Worm (Caenorhabditis elegans) whole organism, L4 larva: ENCODE data around the gene rme-1.
A peak's percentile ranks its signal among the peaks of the same experiment; 100 is the strongest.

Experiments used
- F26F4.8 ChIP-seq: fragments of 200-800 bp; sonication (Bioruptor generic); conservative IDR thresholded peaks from 2 replicates; pipeline ENCODE4 v1.3.6; 2022; ENCODE audit warnings: missing genetic modification characterization, missing compliant biosample characterization
- F37D6.2 ChIP-seq: sonication (generic microtip); optimal IDR thresholded peaks from 2 replicates; lab custom pipeline; 2016; ENCODE audit warnings: mild to moderate bottlenecking, missing genetic modification characterization, missing compliant biosample characterization
- R02D3.7 ChIP-seq: fragments of 150-350 bp; sonication (generic microtip); optimal IDR thresholded peaks from 3 replicates; lab custom pipeline; 2014; ENCODE audit warnings: missing biosample characterization, missing genetic modification characterization
- Y5F2A.4 ChIP-seq: fragments of 200-800 bp; sonication (Bioruptor generic); optimal IDR thresholded peaks from 2 replicates; lab custom pipeline; 2018; ENCODE audit warnings: mild to moderate bottlenecking, missing genetic modification characterization, missing compliant biosample characterization
- aha-1 ChIP-seq: fragments of 150-350 bp; peaks from one replicate; lab custom pipeline; 2014; ENCODE audit warnings: missing biosample characterization, missing genetic modification characterization
- ama-1 ChIP-seq: fragments of 150-350 bp; optimal IDR thresholded peaks from 2 replicates; lab custom pipeline; 2014; ENCODE audit warnings: inconsistent platforms, mixed read lengths
- arid-1 ChIP-seq: fragments of 200-800 bp; sonication (Bioruptor generic); conservative IDR thresholded peaks from 2 replicates; pipeline ENCODE4 v1.3.6; 2022; ENCODE audit warnings: missing genetic modification reagents, missing genetic modification characterization, missing compliant biosample characterization
- ceh-20 ChIP-seq: fragments of 200-800 bp; sonication (Bioruptor generic); IDR thresholded peaks from 2 replicates; pipeline ENCODE4 v1.3.6; 2022; ENCODE audit warnings: missing genetic modification reagents, missing genetic modification characterization, missing compliant biosample characterization
- ceh-28 ChIP-seq: fragments of 150-350 bp; optimal IDR thresholded peaks from 2 replicates; lab custom pipeline; 2014; ENCODE audit warnings: missing biosample characterization, missing genetic modification reagents, missing genetic modification characterization
- ceh-32 ChIP-seq: sonication (generic microtip); optimal IDR thresholded peaks from 2 replicates; lab custom pipeline; 2016; ENCODE audit warnings: mild to moderate bottlenecking, missing genetic modification characterization, missing compliant biosample characterization; ENCODE audit not compliant: poor library complexity
- cey-2 ChIP-seq: sonication (generic microtip); optimal IDR thresholded peaks from 3 replicates; lab custom pipeline; 2017; ENCODE audit warnings: missing genetic modification characterization, mild to moderate bottlenecking, missing compliant biosample characterization, antibody characterized with exemption, borderline replicate concordance; ENCODE audit not compliant: insufficient read depth
- ctbp-1 ChIP-seq: fragments of 200-800 bp; sonication (Bioruptor generic); IDR thresholded peaks from 2 replicates; pipeline ENCODE4 v1.3.6; 2022; ENCODE audit warnings: missing genetic modification reagents, missing genetic modification characterization, missing compliant biosample characterization
- dmd-9 ChIP-seq: fragments of 200-800 bp; sonication (Bioruptor generic); IDR thresholded peaks from 2 replicates; pipeline ENCODE4 v1.3.6; 2022; ENCODE audit warnings: missing genetic modification reagents, missing genetic modification characterization, missing compliant biosample characterization
- dpl-1 ChIP-seq: fragments of 150-350 bp; optimal IDR thresholded peaks from 2 replicates; lab custom pipeline; 2014; ENCODE audit warnings: missing biosample characterization, missing genetic modification reagents, missing genetic modification characterization
- duxl-1 ChIP-seq: sonication (generic microtip); optimal IDR thresholded peaks from 2 replicates; lab custom pipeline; 2016; ENCODE audit warnings: mild to moderate bottlenecking, missing genetic modification characterization, moderate library complexity, missing compliant biosample characterization; ENCODE audit not compliant: poor library complexity
- egl-27 ChIP-seq: sonication (generic microtip); optimal IDR thresholded peaks from 3 replicates; lab custom pipeline; 2017; ENCODE audit warnings: missing biosample characterization, missing genetic modification reagents, missing genetic modification characterization
- fkh-10 ChIP-seq: fragments of 150-350 bp; optimal IDR thresholded peaks from 2 replicates; lab custom pipeline; 2014; ENCODE audit warnings: missing biosample characterization, missing genetic modification reagents, missing genetic modification characterization
- hlh-11 ChIP-seq: fragments of 200-800 bp; sonication (Bioruptor generic); optimal IDR thresholded peaks from 2 replicates; lab custom pipeline; 2018; ENCODE audit warnings: mild to moderate bottlenecking, missing genetic modification characterization, missing compliant biosample characterization
- hlh-30 ChIP-seq: sonication (generic microtip); optimal IDR thresholded peaks from 2 replicates; lab custom pipeline; 2017; ENCODE audit warnings: antibody characterized with exemption, mild to moderate bottlenecking, missing genetic modification characterization, missing compliant biosample characterization; ENCODE audit not compliant: insufficient read depth
- lin-39 ChIP-seq: fragments of 150-350 bp; optimal IDR thresholded peaks from 2 replicates; lab custom pipeline; 2014; ENCODE audit warnings: missing biosample characterization, missing genetic modification reagents, missing genetic modification characterization
- lir-3 ChIP-seq: sonication (generic microtip); optimal IDR thresholded peaks from 2 replicates; lab custom pipeline; 2016; ENCODE audit warnings: mild to moderate bottlenecking, missing genetic modification characterization, missing compliant biosample characterization
- lsy-2 ChIP-seq, 2 experiments: fragments of 150-350 bp in 1 of 2; sonication (generic microtip) in 1 of 2; optimal IDR thresholded peaks; 2 replicates each; lab custom pipeline; 2014 to 2017; ENCODE audit warnings: missing biosample characterization in 2 of 2, missing genetic modification characterization in 2 of 2
- mdl-1 ChIP-seq, 2 experiments: fragments of 150-350 bp in 1 of 2; sonication (generic microtip) in 1 of 2; optimal IDR thresholded peaks; 2 replicates each; lab custom pipeline; 2014 to 2017; ENCODE audit warnings: missing biosample characterization in 2 of 2, missing genetic modification characterization in 2 of 2
- mdt-29 ChIP-seq: fragments of 200-800 bp; sonication (Bioruptor generic); IDR thresholded peaks from 2 replicates; pipeline ENCODE4 v1.3.6; 2022; ENCODE audit warnings: missing genetic modification reagents, missing genetic modification characterization, missing compliant biosample characterization
- mes-2 ChIP-seq: sonication (generic microtip); optimal IDR thresholded peaks from 2 replicates; lab custom pipeline; 2016; ENCODE audit warnings: missing genotype, mild to moderate bottlenecking, missing genetic modification characterization, missing compliant biosample characterization; ENCODE audit not compliant: poor library complexity, severe bottlenecking
- nhr-10 ChIP-seq: fragments of 150-350 bp; optimal IDR thresholded peaks from 2 replicates; lab custom pipeline; 2014; ENCODE audit warnings: missing biosample characterization, missing genetic modification characterization
- nhr-102 ChIP-seq: sonication (generic microtip); optimal IDR thresholded peaks from 2 replicates; lab custom pipeline; 2016; ENCODE audit warnings: mild to moderate bottlenecking, missing genetic modification characterization, moderate library complexity, missing compliant biosample characterization
- nhr-11 ChIP-seq: fragments of 150-350 bp; optimal IDR thresholded peaks from 2 replicates; lab custom pipeline; 2014; ENCODE audit warnings: missing biosample characterization, missing genetic modification characterization
- nhr-237 ChIP-seq: sonication (generic microtip); optimal IDR thresholded peaks from 2 replicates; lab custom pipeline; 2017; ENCODE audit warnings: missing biosample characterization, missing genetic modification characterization
- nhr-41 ChIP-seq: fragments of 200-800 bp; sonication (Bioruptor generic); IDR thresholded peaks from 2 replicates; pipeline ENCODE4 v1.3.6; 2022; ENCODE audit warnings: missing genetic modification reagents, missing genetic modification characterization, missing compliant biosample characterization
- nhr-48 ChIP-seq: sonication (generic microtip); optimal IDR thresholded peaks from 2 replicates; lab custom pipeline; 2016; ENCODE audit warnings: mild to moderate bottlenecking, missing genetic modification characterization, missing compliant biosample characterization
- nhr-6 ChIP-seq: fragments of 150-350 bp; optimal IDR thresholded peaks from 2 replicates; lab custom pipeline; 2014; ENCODE audit warnings: missing biosample characterization, missing genetic modification characterization
- pha-4 ChIP-seq, 2 experiments: fragments of 150-350 bp in 1 of 2; fragments of 200-800 bp in 1 of 2; sonication (Bioruptor generic) in 1 of 2; IDR thresholded peaks in 1 of 2; optimal IDR thresholded peaks in 1 of 2; 2 replicates each; pipeline versions ENCODE4 v1.3.6 to Lab custom; 2014 to 2022; ENCODE audit warnings: missing genetic modification characterization in 2 of 2, missing genetic modification reagents in 2 of 2, missing biosample characterization in 1 of 2, missing compliant biosample characterization in 1 of 2
- php-3 ChIP-seq: fragments of 200-800 bp; sonication (Bioruptor generic); IDR thresholded peaks from 2 replicates; pipeline ENCODE4 v1.3.6; 2022; ENCODE audit warnings: missing genetic modification reagents, missing genetic modification characterization, missing compliant biosample characterization
- rbr-2 ChIP-seq: sonication (generic microtip); optimal IDR thresholded peaks from 2 replicates; lab custom pipeline; 2016; ENCODE audit warnings: missing genotype, missing genetic modification characterization, missing compliant biosample characterization
- set-16 ChIP-seq: fragments of 200-800 bp; sonication (Bioruptor generic); IDR thresholded peaks from 2 replicates; pipeline ENCODE4 v1.3.6; 2022; ENCODE audit warnings: missing genetic modification reagents, missing genetic modification characterization, missing compliant biosample characterization
- snpc-4 ChIP-seq: fragments of 150-350 bp; optimal IDR thresholded peaks from 2 replicates; lab custom pipeline; 2014; ENCODE audit warnings: missing biosample characterization, missing genetic modification characterization
- spr-3 ChIP-seq: fragments of 200-800 bp; sonication (Bioruptor generic); optimal IDR thresholded peaks from 2 replicates; lab custom pipeline; 2018; ENCODE audit warnings: mild to moderate bottlenecking, missing genetic modification characterization, missing compliant biosample characterization
- unc-130 ChIP-seq: sonication (generic microtip); optimal IDR thresholded peaks from 2 replicates; lab custom pipeline; 2016; ENCODE audit warnings: missing genetic modification reagents, missing genetic modification characterization, missing compliant biosample characterization
- unc-39 ChIP-seq: sonication (generic microtip); optimal IDR thresholded peaks from 2 replicates; lab custom pipeline; 2017; ENCODE audit warnings: missing biosample characterization, missing genetic modification characterization
- unc-62 ChIP-seq, 3 experiments: fragments of 150-350 bp in 1 of 3; sonication (generic microtip); optimal IDR thresholded peaks in 2 of 3; peaks in 1 of 3; 1 replicate in 1 of 3; 2 replicates in 2 of 3; lab custom pipeline; 2014 to 2017; ENCODE audit warnings: missing biosample characterization in 3 of 3, missing genetic modification characterization in 3 of 3, missing genetic modification reagents in 3 of 3, missing genotype in 1 of 3
- vab-7 ChIP-seq: fragments of 200-800 bp; sonication (Bioruptor generic); IDR thresholded peaks from 2 replicates; pipeline ENCODE4 v1.3.6; 2022; ENCODE audit warnings: missing genetic modification reagents, missing genetic modification characterization, missing compliant biosample characterization
- zip-2 ChIP-seq: fragments of 150-350 bp; optimal IDR thresholded peaks from 2 replicates; lab custom pipeline; 2014; ENCODE audit warnings: missing biosample characterization, missing genetic modification characterization
- ztf-11 ChIP-seq: fragments of 150-350 bp; optimal IDR thresholded peaks from 2 replicates; lab custom pipeline; 2014; ENCODE audit warnings: missing biosample characterization, missing genetic modification characterization

Gene rme-1

DNA sequence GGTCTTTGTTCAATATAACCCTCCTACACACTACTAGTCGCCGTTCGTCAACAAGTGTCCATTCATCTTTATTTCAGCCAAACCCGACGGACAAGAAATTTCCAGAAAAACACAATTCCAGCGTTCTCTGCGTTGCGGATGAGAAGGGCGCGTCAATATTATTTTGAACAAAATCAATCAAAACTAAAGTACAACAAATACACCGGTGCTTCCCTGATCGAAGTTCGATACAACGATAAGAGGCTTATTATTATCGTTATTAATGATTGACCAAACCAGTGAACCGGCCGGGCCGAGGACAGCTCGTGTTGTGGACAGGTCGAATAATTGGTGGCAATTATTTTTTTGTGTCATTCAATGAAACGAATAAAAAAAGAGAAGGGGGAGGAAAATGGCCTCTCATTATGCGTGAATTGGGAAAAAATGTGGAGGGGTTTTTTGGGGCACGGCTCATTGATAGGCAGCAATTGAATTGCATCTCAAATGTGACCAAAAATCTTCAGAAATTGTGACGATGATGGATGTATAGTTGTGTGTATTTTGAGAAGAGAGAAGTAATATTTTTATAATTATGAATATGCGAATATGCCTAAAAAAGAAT is 22.0 kb downstream of the rme-1 start (continued):
- TF ChIP-seq spr-3 (no peak), php-3 (GFP tag; lab: Robert Waterston, UW) (0 out of 2 replicates have a peak, but pooled peaks have one; percentile 28)
- TF ChIP-seq, all 104 proteins: peak for 16

DNA sequence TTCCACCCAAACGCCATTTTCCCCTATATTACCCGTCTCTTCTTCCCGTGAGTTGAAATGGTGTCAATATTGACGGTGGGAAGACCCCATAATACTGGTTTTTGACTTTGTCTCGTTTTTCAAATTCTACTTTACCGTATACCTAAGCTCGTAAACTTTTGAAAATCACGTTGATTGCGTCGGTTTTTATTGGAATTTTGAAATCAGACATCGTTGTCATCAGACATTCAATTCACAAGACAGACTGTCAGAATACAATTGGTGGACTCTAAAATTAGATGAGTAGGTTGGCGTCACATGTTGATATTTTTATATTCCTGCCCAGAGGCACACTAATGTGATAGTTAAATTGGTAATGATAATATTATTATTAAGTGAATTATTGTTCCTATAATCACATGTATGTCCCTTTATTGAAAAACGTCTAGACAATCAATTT is 23.2 kb downstream of the rme-1 start:
- TF ChIP-seq rbr-2 (tag; lab: Kevin White, UChicago) (no peak), snpc-4 (no peak), unc-39 (tag; lab: Kevin White, UChicago) (no peak), nhr-10 (tag; lab: Kevin White, UChicago) (no peak), lsy-2 (tag; optimal IDR thresholded peaks at IDR 0.05; lab: Kevin White, UChicago) (peak in 1 of 2 experiments; percentile 18), lin-39 (tag; lab: Kevin White, UChicago) (no peak), nhr-102 (no peak), zip-2 (tag; lab: Kevin White, UChicago) (no peak), ztf-11 (no peak), aha-1 (tag; lab: Kevin White, UChicago) (peak; percentile 57), ceh-32 (tag; lab: Kevin White, UChicago) (no peak), mdt-29 (GFP tag; lab: Robert Waterston, UW) (no peak), nhr-11 (tag; lab: Kevin White, UChicago) (no peak), pha-4 (GFP tag; IDR thresholded peaks at IDR 0.05; lab: Robert Waterston, UW) (no peak), pha-4 (tag; optimal IDR thresholded peaks at IDR 0.05; lab: Kevin White, UChicago) (peak; percentile 42), R02D3.7 (tag; lab: Kevin White, UChicago) (no peak), hlh-30 (peak; percentile 31)

DNA sequence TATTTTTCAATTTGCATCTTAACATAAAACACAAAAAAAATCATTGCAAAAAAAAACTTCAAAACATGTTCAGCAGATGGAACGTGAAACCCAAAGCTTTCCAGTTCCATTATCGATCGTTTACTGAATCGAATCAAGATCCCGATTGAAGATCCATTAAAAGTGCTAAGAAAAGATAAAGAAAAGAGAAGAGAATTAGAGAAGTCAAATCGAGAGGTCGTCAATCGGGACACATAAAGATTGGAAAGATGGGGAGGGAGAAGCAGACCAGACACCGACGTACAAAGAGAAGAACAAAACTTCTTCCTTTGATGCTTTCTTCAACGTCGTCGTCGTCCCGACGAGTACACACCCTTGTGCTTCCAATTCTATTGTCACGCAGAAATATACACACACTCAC is 24.2 kb downstream of the rme-1 start:
- TF ChIP-seq dpl-1 (GFP tag; lab: Kevin White, UChicago) (no peak), unc-62 (GFP tag; optimal IDR thresholded peaks at IDR 0.05 in 1 of 2; lab: Kevin White, UChicago) (peak in 1 of 2 experiments; percentile 65), unc-62 (tag; optimal IDR thresholded peaks at IDR 0.05; lab: Kevin White, UChicago) (no peak), egl-27 (tag; lab: Kevin White, UChicago) (no peak), fkh-10 (GFP tag; lab: Kevin White, UChicago) (peak; percentile 47), nhr-41 (GFP tag; lab: Robert Waterston, UW) (no peak), mdl-1 (tag; optimal IDR thresholded peaks at IDR 0.05; lab: Kevin White, UChicago) (peak in 1 of 2 experiments; percentile 24), ctbp-1 (GFP tag; lab: Robert Waterston, UW) (peak; percentile 24; the same call in 1 of the 2 replicates), nhr-11 (tag; lab: Kevin White, UChicago) (no peak), lsy-2 (tag; optimal IDR thresholded peaks at IDR 0.05; lab: Kevin White, UChicago) (peak in 1 of 2 experiments; percentile 30), mes-2 (tag; lab: Kevin White, UChicago) (no peak), ceh-28 (tag; lab: Kevin White, UChicago) (peak; percentile 3), hlh-30 (peak; percentile 24), unc-39 (tag; lab: Kevin White, UChicago) (no peak), nhr-48 (peak; percentile 36), hlh-11 (peak; percentile 22)
- TF ChIP-seq, all 104 proteins: peak for 9

DNA sequence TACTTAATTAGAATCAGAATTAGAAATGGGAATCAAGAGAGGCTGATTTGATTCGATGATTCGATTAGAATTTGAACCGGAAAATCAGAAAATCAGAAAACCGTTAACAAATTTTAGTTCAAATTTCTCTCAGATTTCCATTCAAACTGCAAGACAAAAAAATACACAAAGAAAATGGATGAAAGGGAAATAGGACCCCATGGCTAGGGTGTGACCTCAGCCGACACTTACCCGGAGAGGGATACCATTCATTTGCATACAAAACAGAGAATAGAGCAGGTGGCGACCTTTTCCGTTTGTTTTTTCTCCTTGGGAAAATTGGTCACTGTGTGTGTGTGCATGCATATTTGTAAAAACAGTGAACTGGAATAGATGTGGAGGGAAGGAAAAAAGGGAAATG is 25.3 kb downstream of the rme-1 start:
- TF ChIP-seq F26F4.8 (GFP tag; lab: Robert Waterston, UW), result no peak
- no peak for TF ChIP-seq unc-130
- TF ChIP-seq ceh-20, result no peak
- TF ChIP-seq spr-3, result no peak
- TF ChIP-seq nhr-237 (tag; lab: Kevin White, UChicago), result no peak
- no peak for TF ChIP-seq duxl-1 (tag; lab: Kevin White, UChicago)
- no peak for TF ChIP-seq cey-2 (tag; lab: Kevin White, UChicago)
- TF ChIP-seq nhr-6 (tag; lab: Kevin White, UChicago), result no peak
- no peak for TF ChIP-seq rbr-2 (tag; lab: Kevin White, UChicago)
- no peak for TF ChIP-seq set-16 (GFP tag; lab: Robert Waterston, UW)
- TF ChIP-seq mdl-1 (tag; optimal IDR thresholded peaks at IDR 0.05; lab: Kevin White, UChicago), result no peak
- TF ChIP-seq dmd-9, result no peak
- no peak for TF ChIP-seq lir-3
- no peak for TF ChIP-seq ama-1 (lab: Kevin White, UChicago)
- no peak for TF ChIP-seq Y5F2A.4 (GFP tag; lab: Kevin White, UChicago)
- no peak for TF ChIP-seq F37D6.2
- TF ChIP-seq vab-7, result no peak
- no peak for TF ChIP-seq arid-1 (GFP tag; lab: Robert Waterston, UW)
